Fruit fly (Drosophila melanogaster) whole organism, wandering third instar larva: Measurements from ENCODE around the gene CG43293.

Experiments
- Dfd ChIP-seq: fragments of >200 bp; optimal IDR thresholded peaks from 2 replicates; lab custom pipeline; 2017; ENCODE audit warnings: missing biosample characterization, missing genetic modification characterization
- GATAd ChIP-seq: sonication (Bioruptor generic); optimal IDR thresholded peaks from 2 replicates; lab custom pipeline; 2016; ENCODE audit warnings: missing biosample characterization, missing genetic modification characterization
- Hr78 ChIP-seq: fragments of >200 bp; optimal IDR thresholded peaks from 2 replicates; lab custom pipeline; 2017; ENCODE audit warnings: missing biosample characterization, missing genetic modification characterization
- Mio ChIP-seq: sonication (Bioruptor generic); optimal IDR thresholded peaks from 2 replicates; lab custom pipeline; 2016; ENCODE audit warnings: missing biosample characterization, missing genetic modification characterization
- N ChIP-seq: fragments of >200 bp; optimal IDR thresholded peaks from 2 replicates; lab custom pipeline; 2018; ENCODE audit warnings: missing biosample characterization, missing external identifiers, missing genetic modification characterization
- Rel ChIP-seq, 2 experiments: fragments of 200-800 bp; sonication (Bioruptor generic) in 1 of 2; optimal IDR thresholded peaks; 2 replicates in 1 of 2; 3 replicates in 1 of 2; lab custom pipeline; 2016 to 2019; ENCODE audit warnings: mild to moderate bottlenecking in 2 of 2, missing biosample characterization in 2 of 2, missing genetic modification characterization in 2 of 2, moderate library complexity in 1 of 2
- br ChIP-seq: fragments of 200-800 bp; sonication (Bioruptor generic); optimal IDR thresholded peaks from 2 replicates; lab custom pipeline; 2016; ENCODE audit warnings: missing biosample characterization, missing genetic modification characterization
- dl ChIP-seq, 2 experiments: fragments of 175-275, 200-275 bp in 1 of 2; fragments of 200-275 bp in 1 of 2; sonication (Bioruptor generic); optimal IDR thresholded peaks; lab custom pipeline; 2018; ENCODE audit warnings: mild to moderate bottlenecking in 2 of 2, missing biosample characterization in 2 of 2, missing genetic modification characterization in 2 of 2, moderate library complexity in 2 of 2; ENCODE audit not compliant: partially characterized antibody in 2 of 2, insufficient read depth in 1 of 2
- foxo ChIP-seq, 2 experiments: fragments of 200-800 bp; sonication (Bioruptor generic); optimal IDR thresholded peaks; 2 replicates in 1 of 2; 3 replicates in 1 of 2; lab custom pipeline; 2016 to 2017; ENCODE audit warnings: missing biosample characterization in 2 of 2, missing genetic modification characterization in 2 of 2
- fru ChIP-seq: fragments of 200-800 bp; sonication (Bioruptor generic); optimal IDR thresholded peaks from 3 replicates; lab custom pipeline; 2016; ENCODE audit warnings: missing biosample characterization, mild to moderate bottlenecking, missing genetic modification characterization
- h ChIP-seq: fragments of 200-800 bp; sonication (Bioruptor generic); optimal IDR thresholded peaks from 3 replicates; lab custom pipeline; 2016; ENCODE audit warnings: missing biosample characterization, mild to moderate bottlenecking, missing genetic modification characterization
- rgr ChIP-seq: fragments of 200-800 bp; sonication (Bioruptor generic); optimal IDR thresholded peaks from 3 replicates; lab custom pipeline; 2016; ENCODE audit warnings: missing biosample characterization, mild to moderate bottlenecking, missing genetic modification characterization
- tai ChIP-seq: sonication (Bioruptor generic); optimal IDR thresholded peaks from 2 replicates; lab custom pipeline; 2016; ENCODE audit warnings: missing biosample characterization, missing genetic modification characterization

- TF ChIP-seq GATAd (no peak), N (no peak), foxo (GFP tag; optimal IDR thresholded peaks at IDR 0.05; lab: Kevin White, UChicago) (no peak), tai (GFP tag; lab: Kevin White, UChicago) (no peak), Mio (no peak), Dfd (no peak), br (no peak), rgr (GFP tag; lab: Kevin White, UChicago) (no peak), fru (GFP tag; lab: Kevin White, UChicago) (no peak), Hr78 (GFP tag; lab: Kevin White, UChicago) (no peak), h (GFP tag; lab: Kevin White, UChicago) (no peak), dl (GFP tag; optimal IDR thresholded peaks at IDR 0.05; lab: Kevin White, UChicago; ENCODE audit: insufficient read depth in 1 of 2, partially characterized antibody in 2 of 2) (no peak), Rel (GFP tag; optimal IDR thresholded peaks at IDR 0.05; lab: Kevin White, UChicago) (no peak), Rel (tag; optimal IDR thresholded peaks at IDR 0.05; lab: Kevin White, UChicago) (no peak)
Observed at dm6 chr3L:6161997-6162396, 23.0 kb upstream of the CG43293 start.
